Fruit fly (Drosophila melanogaster) whole organism, embryonic: ENCODE measurements around the gene CG15891.

Experiments
- ATbp ChIP-seq: fragments of 200-800 bp; sonication (Bioruptor generic); optimal IDR thresholded peaks from 2 replicates; lab custom pipeline; 2017; ENCODE audit warnings: missing biosample characterization, mild to moderate bottlenecking, missing genetic modification characterization, missing genetic modification reagents
- Atf3 ChIP-seq: fragments of 200-800 bp; sonication (Bioruptor generic); optimal IDR thresholded peaks from 3 replicates; lab custom pipeline; 2016; ENCODE audit warnings: missing biosample characterization, missing genetic modification characterization
- Bdp1 ChIP-seq: fragments of 200-800 bp; sonication (Bioruptor generic); optimal IDR thresholded peaks from 3 replicates; lab custom pipeline; 2016; ENCODE audit warnings: missing biosample characterization, missing genetic modification characterization
- Bteb2 ChIP-seq: fragments of 200-800 bp; sonication (Bioruptor generic); optimal IDR thresholded peaks from 2 replicates; lab custom pipeline; 2016; ENCODE audit warnings: missing biosample characterization, missing genetic modification characterization
- CG10209 ChIP-seq: fragments of 200-800 bp; sonication (Bioruptor generic); optimal IDR thresholded peaks from 3 replicates; lab custom pipeline; 2017; ENCODE audit warnings: missing biosample characterization, mild to moderate bottlenecking, missing genetic modification characterization, missing genetic modification reagents
- CG10431 ChIP-seq: fragments of 200-800 bp; sonication (Bioruptor generic); optimal IDR thresholded peaks from 3 replicates; lab custom pipeline; 2018; ENCODE audit warnings: missing biosample characterization, mild to moderate bottlenecking, missing genetic modification characterization
- CG10565 ChIP-seq: fragments of 200-800 bp; sonication (Bioruptor generic); optimal IDR thresholded peaks from 3 replicates; lab custom pipeline; 2016; ENCODE audit warnings: missing biosample characterization, mild to moderate bottlenecking, missing genetic modification characterization
- CG11504 ChIP-seq: fragments of 200-800 bp; sonication (Bioruptor generic); optimal IDR thresholded peaks from 3 replicates; lab custom pipeline; 2019; ENCODE audit warnings: missing biosample characterization, mild to moderate bottlenecking, missing genetic modification characterization, moderate library complexity
- CG11696 ChIP-seq: fragments of 200-800 bp; sonication (Bioruptor generic); IDR thresholded peaks from 2 replicates; pipeline ENCODE4 v1.3.6; 2022; ENCODE audit warnings: missing biosample characterization, missing genetic modification characterization
- CG12744 ChIP-seq: fragments of 200-800 bp; sonication (Bioruptor generic); optimal IDR thresholded peaks from 2 replicates; lab custom pipeline; 2016; ENCODE audit warnings: missing biosample characterization, missing genetic modification characterization
- CG15479 ChIP-seq: fragments of 200-800 bp; sonication (Bioruptor generic); optimal IDR thresholded peaks from 3 replicates; lab custom pipeline; 2019; ENCODE audit warnings: missing biosample characterization, mild to moderate bottlenecking, missing genetic modification characterization, moderate library complexity
- CG15514 ChIP-seq: fragments of 200-800 bp; sonication (Bioruptor generic); optimal IDR thresholded peaks from 3 replicates; lab custom pipeline; 2017; ENCODE audit warnings: missing biosample characterization, missing genetic modification characterization, mild to moderate bottlenecking, moderate library complexity, missing genetic modification reagents
- CG17186 ChIP-seq: fragments of 200-800 bp; sonication (Bioruptor generic); optimal IDR thresholded peaks from 3 replicates; lab custom pipeline; 2017; ENCODE audit warnings: missing biosample characterization, missing genetic modification reagents, missing genetic modification characterization
- CG17568 ChIP-seq: fragments of 200-800 bp; sonication (Bioruptor generic); optimal IDR thresholded peaks from 2 replicates; lab custom pipeline; 2018; ENCODE audit warnings: missing biosample characterization, mild to moderate bottlenecking, missing genetic modification characterization, moderate library complexity
- CG18599 ChIP-seq: fragments of 200-800 bp; sonication (Bioruptor generic); optimal IDR thresholded peaks from 3 replicates; lab custom pipeline; 2017; ENCODE audit warnings: missing biosample characterization, missing genetic modification characterization, mild to moderate bottlenecking, moderate library complexity, missing genetic modification reagents
- CG18619 ChIP-seq: fragments of 200-800 bp; sonication (Bioruptor generic); optimal IDR thresholded peaks from 3 replicates; lab custom pipeline; 2017; ENCODE audit warnings: missing biosample characterization, mild to moderate bottlenecking, missing genetic modification characterization
- CG2120 ChIP-seq: fragments of 200-800 bp; sonication (Bioruptor generic); optimal IDR thresholded peaks from 3 replicates; lab custom pipeline; 2016; ENCODE audit warnings: missing biosample characterization, missing genetic modification characterization
- CG30431 ChIP-seq: fragments of 200-800 bp; sonication (Bioruptor generic); optimal IDR thresholded peaks from 2 replicates; lab custom pipeline; 2017; ENCODE audit warnings: missing biosample characterization, missing genetic modification characterization
- CG4820 ChIP-seq: fragments of 200-800 bp; sonication (Bioruptor generic); optimal IDR thresholded peaks from 3 replicates; lab custom pipeline; 2016; ENCODE audit warnings: missing biosample characterization, missing genetic modification characterization
- CG6765 ChIP-seq: fragments of 200-800 bp; sonication (Bioruptor generic); optimal IDR thresholded peaks from 3 replicates; lab custom pipeline; 2017; ENCODE audit warnings: missing biosample characterization, mild to moderate bottlenecking, missing genetic modification characterization
- D ChIP-seq, 2 experiments: fragments of 200-800 bp in 1 of 2; fragments of >200 bp in 1 of 2; sonication (Bioruptor generic) in 1 of 2; optimal IDR thresholded peaks; 2 replicates in 1 of 2; 3 replicates in 1 of 2; lab custom pipeline; 2017; ENCODE audit warnings: mild to moderate bottlenecking in 1 of 2, missing biosample characterization in 1 of 2, missing genetic modification characterization in 1 of 2, missing genetic modification reagents in 1 of 2
- Dek ChIP-seq: fragments of 200-800 bp; sonication (Bioruptor generic); optimal IDR thresholded peaks from 3 replicates; lab custom pipeline; 2019; ENCODE audit warnings: missing biosample characterization, mild to moderate bottlenecking, missing genetic modification characterization, moderate library complexity
- Dll ChIP-seq: fragments of 200-800 bp; sonication (Bioruptor generic); IDR thresholded peaks from 4 replicates; pipeline ENCODE4 v1.3.6; 2022; ENCODE audit warnings: missing biosample characterization, missing genetic modification characterization; ENCODE audit not compliant: partially characterized antibody
- E2f2 ChIP-seq: fragments of 200-800 bp; sonication (Bioruptor generic); IDR thresholded peaks from 2 replicates; pipeline ENCODE4 v1.3.6; 2022; ENCODE audit warnings: missing biosample characterization, missing genetic modification characterization
- ERR ChIP-seq: fragments of 200-800 bp; sonication (Bioruptor generic); optimal IDR thresholded peaks from 2 replicates; lab custom pipeline; 2016; ENCODE audit warnings: missing biosample characterization, missing genetic modification characterization
- Fer2 ChIP-seq: fragments of 200-800 bp; sonication (Bioruptor generic); optimal IDR thresholded peaks from 2 replicates; lab custom pipeline; 2018; ENCODE audit warnings: missing biosample characterization, mild to moderate bottlenecking, missing genetic modification characterization, moderate library complexity
- Hr3 ChIP-seq: fragments of 200-800 bp; sonication (Bioruptor generic); optimal IDR thresholded peaks from 3 replicates; lab custom pipeline; 2016; ENCODE audit warnings: missing biosample characterization, missing genetic modification characterization
- Optix ChIP-seq: fragments of 200-800 bp; sonication (Bioruptor generic); IDR thresholded peaks from 3 replicates; pipeline ENCODE4 v1.3.6; 2022; ENCODE audit warnings: missing biosample characterization, missing genetic modification characterization
- PHDP ChIP-seq: fragments of 200-800 bp; sonication (Bioruptor generic); optimal IDR thresholded peaks from 3 replicates; lab custom pipeline; 2018; ENCODE audit warnings: missing biosample characterization, mild to moderate bottlenecking, missing genetic modification characterization, moderate library complexity
- abd-A ChIP-seq: fragments of 200-800 bp; sonication (Bioruptor generic); optimal IDR thresholded peaks from 3 replicates; lab custom pipeline; 2019; ENCODE audit warnings: missing biosample characterization, mild to moderate bottlenecking, missing genetic modification characterization, moderate library complexity
- ac ChIP-seq: fragments of 200-800 bp; sonication (Bioruptor generic); optimal IDR thresholded peaks from 3 replicates; lab custom pipeline; 2017; ENCODE audit warnings: missing biosample characterization, mild to moderate bottlenecking, missing genetic modification characterization
- cato ChIP-seq: fragments of 200-800 bp; sonication (Bioruptor generic); optimal IDR thresholded peaks from 2 replicates; lab custom pipeline; 2016; ENCODE audit warnings: missing biosample characterization, missing genetic modification characterization, borderline replicate concordance
- chm ChIP-seq: fragments of 200-800 bp; sonication (Bioruptor generic); IDR thresholded peaks from 2 replicates; pipeline ENCODE4 v1.3.6; 2022; ENCODE audit warnings: missing biosample characterization, missing genetic modification characterization
- emc ChIP-seq: fragments of 200-800 bp; sonication (Bioruptor generic); optimal IDR thresholded peaks from 2 replicates; lab custom pipeline; 2016; ENCODE audit warnings: missing biosample characterization, missing genetic modification characterization
- fru ChIP-seq: fragments of >200 bp; optimal IDR thresholded peaks from 2 replicates; lab custom pipeline; 2017
- gcm ChIP-seq: fragments of 200-800 bp; sonication (Bioruptor generic); optimal IDR thresholded peaks from 2 replicates; lab custom pipeline; 2019; ENCODE audit warnings: missing biosample characterization, mild to moderate bottlenecking, missing genetic modification characterization, moderate library complexity
- ham ChIP-seq: fragments of 200-800 bp; sonication (Bioruptor generic); IDR thresholded peaks from 2 replicates; pipeline ENCODE4 v1.3.6; 2022; ENCODE audit warnings: missing biosample characterization, missing genetic modification characterization
- her ChIP-seq: fragments of 200-800 bp; sonication (Bioruptor generic); optimal IDR thresholded peaks from 2 replicates; lab custom pipeline; 2016; ENCODE audit warnings: missing biosample characterization, missing genetic modification characterization
- inv ChIP-seq: fragments of 200-800 bp; sonication (Bioruptor generic); IDR thresholded peaks from 2 replicates; pipeline ENCODE4 v1.3.6; 2022; ENCODE audit warnings: missing biosample characterization, missing genetic modification characterization; ENCODE audit not compliant: partially characterized antibody
- lab ChIP-seq: fragments of 200-800 bp; sonication (Bioruptor generic); optimal IDR thresholded peaks from 3 replicates; lab custom pipeline; 2017; ENCODE audit warnings: missing biosample characterization, missing genetic modification characterization, mild to moderate bottlenecking, moderate library complexity, missing genetic modification reagents
- maf-S ChIP-seq: fragments of 200-800 bp; sonication (Bioruptor generic); optimal IDR thresholded peaks from 2 replicates; lab custom pipeline; 2016; ENCODE audit warnings: missing biosample characterization, missing genetic modification characterization
- otp ChIP-seq: fragments of 200-800 bp; sonication (Bioruptor generic); IDR thresholded peaks from 3 replicates; pipeline ENCODE4, ENCODE4 v1.3.6; 2022; ENCODE audit warnings: missing biosample characterization, missing genetic modification characterization
- p53 ChIP-seq: fragments of 200-800 bp; sonication (Bioruptor generic); optimal IDR thresholded peaks from 2 replicates; lab custom pipeline; 2016; ENCODE audit warnings: missing biosample characterization, missing genetic modification characterization
- pros ChIP-seq: fragments of 200-800 bp; sonication (Bioruptor generic); optimal IDR thresholded peaks from 3 replicates; lab custom pipeline; 2019; ENCODE audit warnings: missing biosample characterization, mild to moderate bottlenecking, missing genetic modification characterization, moderate library complexity
- pzg ChIP-seq: fragments of 200-800 bp; sonication (Bioruptor generic); optimal IDR thresholded peaks from 3 replicates; lab custom pipeline; 2018; ENCODE audit warnings: missing biosample characterization, mild to moderate bottlenecking, missing genetic modification characterization, moderate library complexity
- scrt ChIP-seq: fragments of 200-800 bp; sonication (Bioruptor generic); optimal IDR thresholded peaks from 2 replicates; lab custom pipeline; 2018; ENCODE audit warnings: missing biosample characterization, mild to moderate bottlenecking, missing genetic modification characterization, moderate library complexity
- sd ChIP-seq: fragments of 200-800 bp; sonication (Bioruptor generic); optimal IDR thresholded peaks from 3 replicates; lab custom pipeline; 2018; ENCODE audit warnings: missing biosample characterization, mild to moderate bottlenecking, missing genetic modification characterization, moderate library complexity
- slbo ChIP-seq: fragments of 200-800 bp; sonication (Bioruptor generic); IDR thresholded peaks from 2 replicates; pipeline ENCODE4 v1.3.6; 2022; ENCODE audit warnings: missing biosample characterization, missing genetic modification characterization
- tna ChIP-seq: fragments of 200-800 bp; sonication (Bioruptor generic); IDR thresholded peaks from 2 replicates; pipeline ENCODE4 v1.3.6; 2022; ENCODE audit warnings: missing biosample characterization, missing genetic modification characterization; ENCODE audit not compliant: partially characterized antibody

The CG15891 gene

dm6 chrX:6330369-6330949 is 35.3 kb upstream of the CG15891 start, which contains the start of gene CG42240 (continued):
- TF ChIP-seq ERR (GFP tag; lab: Kevin White, UChicago) (peak; percentile 48), CG2120 (peak; percentile 88), CG10565 (peak; percentile 27), CG11696 (GFP tag; lab: Robert Waterston, UW) (no peak), Bdp1 (GFP tag; lab: Kevin White, UChicago) (peak; percentile 39), CG18619 (peak; percentile 93), p53 (GFP tag; lab: Kevin White, UChicago) (no peak), D (optimal IDR thresholded peaks at IDR 0.05; lab: Kevin White, UChicago) (no peak), D (GFP tag; optimal IDR thresholded peaks at IDR 0.05; lab: Kevin White, UChicago) (peak; percentile 94), CG15514 (GFP tag; lab: Kevin White, UChicago) (peak; percentile 75), Atf3 (peak; percentile 67), Hr3 (GFP tag; lab: Kevin White, UChicago) (peak; percentile 90), sd (tag; lab: Kevin White, UChicago) (no peak), ham (GFP tag; lab: Robert Waterston, UW) (no peak), E2f2 (GFP tag; lab: Robert Waterston, UW) (peak; percentile 59; the same call in 1 of the 2 replicates), PHDP (tag; lab: Kevin White, UChicago) (peak; percentile 91), CG6765 (GFP tag; lab: Kevin White, UChicago) (peak; percentile 85), scrt (GFP tag; lab: Kevin White, UChicago) (peak; percentile 83), CG11504 (tag; lab: Kevin White, UChicago) (peak; percentile 94), Dll (GFP tag; lab: Robert Waterston, UW) (no peak), CG15479 (GFP tag; lab: Kevin White, UChicago) (no peak), pzg (GFP tag; lab: Kevin White, UChicago) (no peak), CG12744 (GFP tag; lab: Kevin White, UChicago) (no peak), ac (peak; percentile 45), slbo (GFP tag; lab: Robert Waterston, UW) (peak; percentile 74), her (GFP tag; lab: Kevin White, UChicago) (no peak), CG4820 (GFP tag; lab: Kevin White, UChicago) (peak; percentile 83), emc (GFP tag; lab: Kevin White, UChicago) (peak; percentile 56), Dek (tag; lab: Kevin White, UChicago) (peak; percentile 83), maf-S (peak; percentile 77), lab (GFP tag; lab: Kevin White, UChicago) (peak; percentile 89), chm (GFP tag; lab: Robert Waterston, UW) (0 out of 2 replicates have a peak, but pooled peaks have one; percentile 24), Optix (GFP tag; lab: Robert Waterston, UW) (no peak), CG10431 (peak; percentile 66), tna (GFP tag; lab: Robert Waterston, UW) (no peak), CG30431 (GFP tag; lab: Kevin White, UChicago) (peak; percentile 82), CG17186 (GFP tag; lab: Kevin White, UChicago) (peak; percentile 66), ATbp (GFP tag; lab: Kevin White, UChicago) (peak; percentile 87), CG17568 (peak; percentile 76), CG10209 (GFP tag; lab: Kevin White, UChicago) (peak; percentile 91), CG18599 (GFP tag; lab: Kevin White, UChicago) (peak; percentile 93), gcm (GFP tag; lab: Kevin White, UChicago) (peak; percentile 91), fru (lab: Kevin White, UChicago) (no peak), abd-A (peak; percentile 57), inv (no peak), cato (GFP tag; lab: Kevin White, UChicago) (peak; percentile 81), Fer2 (peak; percentile 77), pros (GFP tag; lab: Kevin White, UChicago) (no peak), Bteb2 (GFP tag; lab: Kevin White, UChicago) (peak; percentile 87), otp (GFP tag; lab: Robert Waterston, UW) (no peak; the same call in 2 of the 3 replicates)
